Fruit fly (Drosophila melanogaster): ENCODE measurements around the gene CG34244.

Gene CG34244

DNA sequence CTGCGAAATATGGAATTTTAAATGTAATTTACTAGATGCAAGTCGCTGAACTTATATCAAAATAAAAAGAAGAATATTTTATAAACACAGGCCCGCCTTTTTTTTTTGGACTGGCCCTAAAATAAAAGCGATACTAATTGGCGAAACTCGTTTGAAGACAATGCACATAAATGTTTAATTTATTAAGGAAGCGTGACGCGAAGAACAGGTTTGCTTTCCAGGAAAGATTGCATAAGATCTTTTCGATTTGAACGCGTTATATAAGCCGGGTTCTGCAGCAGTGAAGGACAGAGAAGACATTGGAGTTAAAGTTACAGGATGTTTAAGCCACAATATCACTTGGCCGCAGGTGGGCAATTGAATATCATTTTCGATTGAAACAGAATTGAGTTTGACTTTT, 2.6 kb downstream of the CG34244 start, which contains the start of gene CG7924:
Gene CG7924 (plus strand): TSS at position 301 of the 400 bp plus-strand sequence.
- TF ChIP-seq Pif1A (GFP tag; optimal IDR thresholded peaks at IDR 0.05) (no peak), CG8159 (tag; optimal IDR thresholded peaks at IDR 0.05) (no peak), CG10348 (GFP tag; IDR thresholded peaks at IDR 0.05) (no peak), Snoo (tag; optimal IDR thresholded peaks at IDR 0.05) (no peak), D1 (tag; optimal IDR thresholded peaks at IDR 0.05) (no peak)

DNA sequence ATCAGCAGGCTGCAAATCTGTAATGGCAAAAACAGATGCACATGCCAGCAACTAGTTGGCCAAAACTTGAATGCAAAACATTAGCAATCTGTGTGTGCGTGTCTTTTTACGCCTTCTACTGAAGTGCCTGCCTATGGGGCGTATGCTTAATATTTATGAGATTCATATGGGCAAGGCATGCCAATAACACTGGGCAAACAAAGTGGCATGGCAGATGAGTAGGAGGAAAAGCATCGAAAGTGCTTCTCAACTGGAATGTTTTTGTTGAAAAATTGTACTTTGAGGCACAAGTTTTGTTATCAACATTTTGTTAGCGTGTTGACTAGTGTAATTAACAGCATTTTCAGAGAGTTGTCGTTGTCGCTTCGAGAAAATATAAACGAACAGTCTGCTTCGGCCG, 6.3 kb downstream of the CG34244 start:
- peak; percentile 42 for TF ChIP-seq CG14655 (GFP tag; optimal IDR thresholded peaks at IDR 0.05)
- peak; percentile 64 for TF ChIP-seq Ets98B (GFP tag; IDR thresholded peaks at IDR 0.05)
- TF ChIP-seq rn (GFP tag; IDR thresholded peaks at IDR 0.05): no peak
- no peak for TF ChIP-seq CG8159 (tag; optimal IDR thresholded peaks at IDR 0.05)
- no peak for TF ChIP-seq EcR (GFP tag; optimal IDR thresholded peaks at IDR 0.05)
- TF ChIP-seq CG32121 (GFP tag; IDR thresholded peaks at IDR 0.05): peak; percentile 20; the same call in 1 of the 2 replicates
- TF ChIP-seq CG4496 (GFP tag; IDR thresholded peaks at IDR 0.05): peak; percentile 69
- peak; percentile 20 for TF ChIP-seq CG8301 (tag; optimal IDR thresholded peaks at IDR 0.05)
- no peak for TF ChIP-seq Snoo (tag; optimal IDR thresholded peaks at IDR 0.05)

DNA sequence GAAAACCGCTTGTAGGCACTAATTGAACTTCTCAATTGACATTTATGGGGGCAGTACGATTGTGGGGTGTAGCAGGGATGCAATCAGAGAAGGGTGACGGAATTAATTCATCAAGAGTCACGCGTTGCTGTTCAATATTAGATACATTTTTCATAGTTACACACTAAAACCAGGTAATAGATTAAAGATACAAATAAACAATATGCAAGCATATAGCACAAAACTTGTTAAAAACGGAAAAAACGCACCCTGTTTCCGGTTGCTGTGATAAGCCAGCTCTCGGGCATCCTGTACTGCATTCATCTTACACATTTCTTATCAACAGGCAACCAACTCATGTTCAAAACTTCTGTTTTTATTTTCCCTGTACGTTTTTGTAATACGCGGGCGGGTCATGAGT, 6.7 kb downstream of the CG34244 start:
- TF ChIP-seq gl (tag; optimal IDR thresholded peaks at IDR 0.05): no peak
- TF ChIP-seq CG9948 (tag; optimal IDR thresholded peaks at IDR 0.05): no peak
- no peak for TF ChIP-seq CG32121 (GFP tag; IDR thresholded peaks at IDR 0.05)
- peak; percentile 49 for TF ChIP-seq CG8159 (tag; optimal IDR thresholded peaks at IDR 0.05)
- TF ChIP-seq CG17806 (tag; optimal IDR thresholded peaks at IDR 0.05): no peak
- peak; percentile 59; the same call in 1 of the 3 replicates for TF ChIP-seq CG4496 (GFP tag; IDR thresholded peaks at IDR 0.05)
- TF ChIP-seq Ets98B (GFP tag; IDR thresholded peaks at IDR 0.05): peak; percentile 4; the same call in 1 of the 2 replicates

DNA sequence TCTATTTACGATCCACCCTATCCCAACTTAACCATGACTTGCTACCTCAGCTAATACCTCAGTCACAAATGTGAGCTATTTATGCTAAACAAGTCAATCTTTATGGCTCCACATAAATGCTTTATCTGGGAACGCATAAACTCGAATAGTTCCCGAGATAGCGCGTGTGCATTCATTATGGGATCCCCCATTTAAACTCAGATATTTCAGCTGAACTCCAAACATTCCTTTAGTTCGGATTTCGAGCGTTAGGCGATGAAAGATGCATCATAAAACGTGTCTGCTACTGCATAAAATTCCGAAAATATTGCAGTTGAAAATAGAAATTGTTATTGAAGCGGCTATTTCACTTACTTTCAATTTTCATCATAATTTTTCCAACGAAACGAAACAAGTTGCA, 12.3 kb downstream of the CG34244 start:
- TF ChIP-seq CG15710 (tag; optimal IDR thresholded peaks at IDR 0.05): no peak
- no peak for TF ChIP-seq fd96Ca (GFP tag; IDR thresholded peaks at IDR 0.05)
- no peak for TF ChIP-seq CG32121 (GFP tag; IDR thresholded peaks at IDR 0.05)
- no peak for TF ChIP-seq CG8301 (tag; optimal IDR thresholded peaks at IDR 0.05)
- TF ChIP-seq CG13204 (GFP tag; optimal IDR thresholded peaks at IDR 0.05): no peak
- TF ChIP-seq Ets98B (GFP tag; IDR thresholded peaks at IDR 0.05): no peak
- no peak for TF ChIP-seq Pif1B (GFP tag; optimal IDR thresholded peaks at IDR 0.05)
- TF ChIP-seq CG10348 (GFP tag; IDR thresholded peaks at IDR 0.05): no peak

DNA sequence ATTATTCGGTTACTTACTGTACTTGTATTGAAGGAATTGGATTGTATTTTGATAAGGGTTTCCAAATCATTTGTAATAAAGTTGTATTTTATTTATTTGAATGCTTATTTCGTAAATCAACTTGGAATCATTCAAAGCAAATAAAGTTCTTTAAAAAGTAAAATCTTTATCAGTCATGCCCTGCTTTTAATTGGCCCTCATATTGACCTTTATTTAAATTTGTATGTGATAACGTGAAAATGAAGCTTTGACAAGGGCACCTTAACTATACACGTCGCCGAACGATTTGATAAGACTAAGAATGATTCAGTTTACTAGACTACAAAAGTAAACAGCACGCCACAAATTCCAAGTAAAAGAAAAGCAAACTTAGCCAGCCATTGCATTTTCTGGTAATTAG, 13.5 kb downstream of the CG34244 start:
- TF ChIP-seq CG34367 (tag; optimal IDR thresholded peaks at IDR 0.05) (no peak), fd96Ca (GFP tag; IDR thresholded peaks at IDR 0.05) (no peak), CG8301 (tag; optimal IDR thresholded peaks at IDR 0.05) (no peak), Pif1A (GFP tag; optimal IDR thresholded peaks at IDR 0.05) (no peak), CG10348 (GFP tag; IDR thresholded peaks at IDR 0.05) (no peak), D1 (tag; optimal IDR thresholded peaks at IDR 0.05) (no peak), CG17806 (tag; optimal IDR thresholded peaks at IDR 0.05) (no peak), CG13204 (GFP tag; optimal IDR thresholded peaks at IDR 0.05) (no peak), CG8159 (tag; optimal IDR thresholded peaks at IDR 0.05) (no peak), Ets98B (GFP tag; IDR thresholded peaks at IDR 0.05) (no peak), CG4496 (GFP tag; IDR thresholded peaks at IDR 0.05) (no peak), rn (GFP tag; IDR thresholded peaks at IDR 0.05) (no peak), Pif1B (GFP tag; optimal IDR thresholded peaks at IDR 0.05) (no peak), CG14655 (GFP tag; optimal IDR thresholded peaks at IDR 0.05) (no peak), EcR (GFP tag; optimal IDR thresholded peaks at IDR 0.05) (no peak), gl (tag; optimal IDR thresholded peaks at IDR 0.05) (no peak)

DNA sequence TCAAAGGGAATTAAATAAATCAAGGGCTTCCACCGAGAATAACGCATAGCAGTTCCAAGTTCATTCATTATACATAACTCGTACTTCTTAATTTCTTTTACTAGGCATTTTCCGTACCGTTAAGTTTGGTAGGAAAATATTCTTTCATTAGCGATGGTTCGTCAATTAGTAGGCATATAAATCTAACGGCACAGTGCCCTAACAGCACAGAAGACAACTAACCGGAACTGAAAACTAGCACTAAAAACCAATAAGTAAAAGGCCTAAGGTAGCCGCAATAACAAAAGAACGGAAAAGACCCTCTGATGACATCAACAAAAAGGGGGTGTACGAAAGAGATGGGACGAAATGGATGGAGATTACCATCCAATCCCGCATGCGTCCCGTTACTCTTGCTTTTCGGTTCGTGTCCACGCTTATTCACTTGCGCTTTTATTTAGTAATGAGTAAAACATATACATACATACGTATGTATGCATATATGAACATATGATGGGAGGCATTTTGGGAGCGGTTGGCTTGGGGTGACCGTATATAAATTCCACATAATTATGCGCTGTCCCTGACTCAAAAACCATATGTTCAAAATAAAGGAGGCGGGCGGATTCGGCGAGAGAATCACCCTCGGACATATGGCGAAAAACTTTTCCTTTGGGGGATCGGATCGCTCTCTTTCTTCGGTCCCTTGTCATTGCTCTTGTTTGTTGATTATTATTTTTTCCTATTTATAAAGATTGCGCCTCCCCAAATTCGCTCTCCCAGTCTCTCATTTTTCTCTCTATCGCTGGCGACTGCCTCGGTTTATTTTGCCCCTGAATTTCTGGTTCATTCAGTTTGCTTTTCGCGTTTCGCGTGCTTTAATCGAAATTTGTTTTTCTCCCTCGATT, 14.9 kb downstream of the CG34244 start:
- TF ChIP-seq CG12605 (GFP tag; IDR thresholded peaks at IDR 0.05) (peak; percentile 20; the same call in 1 of the 2 replicates), gl (tag; optimal IDR thresholded peaks at IDR 0.05) (no peak)

DNA sequence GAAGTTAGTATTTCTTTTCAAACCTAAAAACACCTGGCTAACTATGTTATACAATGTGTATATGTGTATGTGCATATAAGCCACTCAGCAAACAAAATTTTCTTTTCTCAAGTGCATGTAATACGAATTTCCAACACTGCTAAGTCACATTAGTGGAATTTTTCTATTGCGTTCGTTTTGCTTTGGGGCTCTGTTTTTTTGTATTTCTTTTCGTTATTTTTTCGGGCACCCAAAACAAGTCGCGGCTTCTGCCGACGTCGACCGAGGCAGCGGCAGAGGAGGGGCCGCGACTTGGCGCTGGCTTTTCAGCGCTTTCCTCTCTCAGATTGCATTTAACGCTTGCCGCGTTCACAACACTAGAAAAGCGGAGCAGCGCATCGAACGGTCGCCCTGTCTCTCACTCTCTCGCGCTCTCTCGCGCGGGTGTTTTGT, 16.3 kb downstream of the CG34244 start:
- TF ChIP-seq CG4496 (GFP tag; IDR thresholded peaks at IDR 0.05) (peak; percentile 81), CG34367 (tag; optimal IDR thresholded peaks at IDR 0.05) (no peak), CG10348 (GFP tag; IDR thresholded peaks at IDR 0.05) (no peak), gl (tag; optimal IDR thresholded peaks at IDR 0.05) (no peak), CG17806 (tag; optimal IDR thresholded peaks at IDR 0.05) (no peak), CG32121 (GFP tag; IDR thresholded peaks at IDR 0.05) (peak; percentile 40; the same call in 1 of the 2 replicates), CG8301 (tag; optimal IDR thresholded peaks at IDR 0.05) (peak; percentile 51), rn (GFP tag; IDR thresholded peaks at IDR 0.05) (no peak), Snoo (tag; optimal IDR thresholded peaks at IDR 0.05) (no peak), Ets98B (GFP tag; IDR thresholded peaks at IDR 0.05) (peak; percentile 69; the same call in 1 of the 2 replicates), CG15710 (tag; optimal IDR thresholded peaks at IDR 0.05) (no peak), CG14655 (GFP tag; optimal IDR thresholded peaks at IDR 0.05) (peak; percentile 59), CG8159 (tag; optimal IDR thresholded peaks at IDR 0.05) (no peak), EcR (GFP tag; optimal IDR thresholded peaks at IDR 0.05) (no peak), Pif1A (GFP tag; optimal IDR thresholded peaks at IDR 0.05) (no peak), CG13204 (GFP tag; optimal IDR thresholded peaks at IDR 0.05) (no peak), CG12605 (GFP tag; IDR thresholded peaks at IDR 0.05) (peak; percentile 83), fd96Ca (GFP tag; IDR thresholded peaks at IDR 0.05) (no peak)
